Worm (Caenorhabditis elegans) whole organism, late embryonic: ENCODE data around the gene lron-12.

ENCODE experiments used
- C38D4.7 ChIP-seq: fragments of 200-800 bp; sonication (Bioruptor generic); optimal IDR thresholded peaks from 2 replicates; lab custom pipeline; 2018; ENCODE audit warnings: mild to moderate bottlenecking, missing genetic modification characterization, moderate library complexity, missing compliant biosample characterization
- F13H6.1 ChIP-seq: sonication (generic microtip); optimal IDR thresholded peaks from 2 replicates; lab custom pipeline; 2016; ENCODE audit warnings: missing genetic modification characterization, missing compliant biosample characterization
- ceh-14 ChIP-seq: sonication (generic microtip); optimal IDR thresholded peaks from 2 replicates; lab custom pipeline; 2016; ENCODE audit warnings: missing genotype, missing genetic modification characterization, missing compliant biosample characterization
- ceh-9 ChIP-seq: sonication (generic microtip); optimal IDR thresholded peaks from 2 replicates; lab custom pipeline; 2016; ENCODE audit warnings: mild to moderate bottlenecking, missing genetic modification characterization, inconsistent platforms, missing compliant biosample characterization
- fax-1 ChIP-seq: sonication (generic microtip); optimal IDR thresholded peaks from 2 replicates; lab custom pipeline; 2016; ENCODE audit warnings: missing genotype, missing genetic modification characterization, missing compliant biosample characterization
- fkh-10 ChIP-seq: fragments of 150-350 bp; optimal IDR thresholded peaks from 2 replicates; lab custom pipeline; 2014; ENCODE audit warnings: missing biosample characterization, missing genetic modification reagents, missing genetic modification characterization
- hlh-30 ChIP-seq: sonication (generic microtip); optimal IDR thresholded peaks from 2 replicates; lab custom pipeline; 2017; ENCODE audit warnings: antibody characterized with exemption, missing genetic modification characterization, missing compliant biosample characterization; ENCODE audit not compliant: insufficient read depth
- hlh-8 ChIP-seq: sonication (generic microtip); optimal IDR thresholded peaks from 2 replicates; lab custom pipeline; 2016; ENCODE audit warnings: missing genotype, missing genetic modification characterization, missing compliant biosample characterization
- odd-2 ChIP-seq: sonication (generic microtip); optimal IDR thresholded peaks from 2 replicates; lab custom pipeline; 2017; ENCODE audit warnings: antibody characterized with exemption, mild to moderate bottlenecking, missing genetic modification characterization, missing compliant biosample characterization
- rnt-1 ChIP-seq: sonication (generic microtip); optimal IDR thresholded peaks from 2 replicates; lab custom pipeline; 2016; ENCODE audit warnings: missing genetic modification characterization, missing compliant biosample characterization
- tbx-2 ChIP-seq: sonication (generic microtip); optimal IDR thresholded peaks from 2 replicates; lab custom pipeline; 2016; ENCODE audit warnings: missing genetic modification characterization, missing compliant biosample characterization
- ttx-3 ChIP-seq: sonication (generic microtip); optimal IDR thresholded peaks from 2 replicates; lab custom pipeline; 2016; ENCODE audit warnings: missing genetic modification reagents, missing genetic modification characterization, missing compliant biosample characterization
- zip-5 ChIP-seq: sonication (generic microtip); optimal IDR thresholded peaks from 2 replicates; lab custom pipeline; 2016; ENCODE audit warnings: missing genetic modification characterization, missing compliant biosample characterization
- ztf-16 ChIP-seq: sonication (generic microtip); optimal IDR thresholded peaks from 2 replicates; lab custom pipeline; 2017; ENCODE audit warnings: missing genetic modification characterization, missing compliant biosample characterization

DNA sequence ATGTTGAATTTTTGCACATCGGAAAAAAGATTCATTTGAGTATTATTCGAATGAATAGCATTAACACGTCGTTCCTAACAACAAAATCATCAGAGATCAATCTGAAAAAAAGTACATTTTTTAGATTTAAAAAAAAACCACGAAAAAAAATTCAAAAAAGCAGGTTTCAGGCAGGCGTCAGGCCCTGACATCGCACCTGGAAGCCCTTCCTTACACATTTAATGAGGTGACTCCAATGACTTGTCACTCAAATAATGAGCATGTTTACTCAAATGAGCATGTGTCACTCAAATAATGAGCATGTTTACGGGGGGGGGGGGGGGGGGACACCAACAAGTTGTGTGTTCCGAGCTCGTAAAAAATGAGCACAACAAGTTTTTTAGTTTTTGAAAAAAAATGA, at the start of gene lron-12:
- TF ChIP-seq rnt-1 (tag; lab: Kevin White, UChicago) (no peak), C38D4.7 (no peak), tbx-2 (no peak), ztf-16 (tag; lab: Kevin White, UChicago) (no peak), F13H6.1 (tag; lab: Kevin White, UChicago) (no peak), hlh-30 (tag; lab: Kevin White, UChicago) (no peak), ttx-3 (tag; lab: Kevin White, UChicago) (no peak), hlh-8 (tag; lab: Kevin White, UChicago) (no peak), fkh-10 (GFP tag; lab: Kevin White, UChicago) (no peak), fax-1 (tag; lab: Kevin White, UChicago) (no peak), ceh-14 (tag; lab: Kevin White, UChicago) (no peak), ceh-9 (tag; lab: Kevin White, UChicago) (no peak), odd-2 (tag; lab: Kevin White, UChicago) (no peak), zip-5 (tag; lab: Kevin White, UChicago) (no peak)
